Fruit fly (Drosophila melanogaster) ovary, adult (tissue): ENCODE results near the gene CG15219.

Experiments
- CG17801 ChIP-seq: fragments of 200-800 bp; optimal IDR thresholded peaks from 2 replicates; lab custom pipeline; 2019; ENCODE audit warnings: missing biosample characterization, mild to moderate bottlenecking, missing genetic modification characterization, moderate library complexity; ENCODE audit not compliant: partially characterized antibody

The CG15219 gene

DNA sequence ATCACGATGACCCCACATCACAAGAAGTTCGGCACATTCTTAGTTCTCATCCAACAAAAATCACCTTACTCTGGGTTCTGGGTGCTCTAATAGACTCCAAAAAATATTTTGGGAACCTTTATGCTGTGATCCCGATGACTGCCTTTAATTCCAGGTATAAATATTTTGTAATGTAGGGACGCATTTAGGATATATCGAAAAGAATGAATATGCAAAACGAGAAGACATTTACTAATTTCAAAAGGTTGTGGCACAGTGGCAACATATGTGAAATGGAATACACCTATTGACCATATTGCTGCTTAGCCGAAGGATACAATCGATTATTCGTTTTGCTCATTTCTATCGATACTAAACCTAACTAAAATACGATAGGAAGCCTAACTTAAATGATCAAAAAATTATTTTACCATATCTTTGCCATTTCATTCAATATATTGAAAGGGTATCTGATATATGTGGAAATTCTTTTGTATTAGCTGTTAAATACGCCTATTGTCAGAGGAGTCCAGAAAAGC, 15.6 kb upstream of the CG15219 start, which contains the start of gene CG3651:
Gene CG3651, plus strand, starts transcription at position 468 of the 518 bp plus-strand sequence.
- TF ChIP-seq CG17801 (GFP tag; lab: Kevin White, UChicago) = no peak

DNA sequence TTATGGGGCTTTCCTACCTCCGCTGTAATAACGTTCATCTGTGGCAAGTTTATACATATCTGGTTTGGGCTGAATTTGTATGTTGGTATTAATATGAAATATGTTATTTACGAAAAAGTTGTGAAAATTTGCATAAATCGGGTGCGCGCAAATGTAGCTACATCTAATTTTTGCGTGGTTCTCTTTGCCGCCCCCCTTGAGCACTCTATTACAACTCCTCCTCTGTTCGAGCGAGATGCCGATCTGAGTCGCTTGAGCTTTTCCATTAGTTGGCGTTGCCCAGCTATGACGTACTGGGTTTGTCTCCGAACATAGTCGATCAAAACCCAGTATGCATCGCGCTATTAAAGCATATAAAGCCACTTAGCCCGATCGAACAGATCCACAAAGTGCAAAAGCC, 3.4 kb upstream of the CG15219 start, which contains the start of gene CG6675:
Gene CG6675, plus strand, starts transcription at position 301 of the 400 bp plus-strand sequence.
- TF ChIP-seq CG17801 (GFP tag; lab: Kevin White, UChicago) = no peak

DNA sequence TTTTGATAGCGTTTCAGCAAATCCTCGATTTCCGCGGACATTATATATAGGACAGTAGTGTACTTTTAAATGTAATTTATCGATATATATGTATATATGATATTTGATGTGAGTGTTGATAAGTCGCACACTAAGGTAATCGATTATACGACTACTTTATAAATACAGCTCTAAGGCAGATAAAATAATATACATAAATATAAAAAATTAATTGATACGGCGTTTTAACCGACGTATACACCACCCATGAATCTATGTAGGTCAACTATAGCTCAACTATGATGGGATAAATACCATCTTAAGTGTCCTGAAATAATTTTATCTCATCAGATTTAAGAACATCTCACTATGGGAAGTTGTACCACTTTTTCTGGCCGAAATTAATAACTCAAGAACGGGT, 1.9 kb upstream of the CG15219 start, which contains the start of gene CG10834:
Gene CG10834, minus strand, starts transcription at position 101 of the 400 bp plus-strand sequence.
- no peak for TF ChIP-seq CG17801 (GFP tag; lab: Kevin White, UChicago)

DNA sequence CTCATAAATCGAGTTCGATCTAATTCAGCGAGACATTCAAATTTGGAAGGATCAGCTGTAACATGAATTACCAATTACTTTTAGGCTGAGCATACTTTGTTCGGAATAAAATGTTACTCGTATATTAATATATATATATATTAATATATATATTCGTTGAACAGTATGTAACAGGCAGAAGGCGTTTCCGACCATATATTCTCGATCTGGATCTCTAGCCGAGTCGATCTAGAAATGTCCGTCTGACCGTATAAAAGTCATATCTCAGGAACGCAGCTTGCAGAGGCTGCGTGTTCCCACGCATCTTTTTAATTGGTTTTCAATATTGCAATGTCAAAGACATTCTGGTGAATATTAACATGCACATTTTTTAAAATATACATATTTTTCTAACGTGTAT, 1.0 kb downstream of the CG15219 start, which contains the start of gene tplus3b:
Gene tplus3b, minus strand, starts transcription at position 101 of the 400 bp plus-strand sequence.
- no peak for TF ChIP-seq CG17801 (GFP tag; lab: Kevin White, UChicago)

DNA sequence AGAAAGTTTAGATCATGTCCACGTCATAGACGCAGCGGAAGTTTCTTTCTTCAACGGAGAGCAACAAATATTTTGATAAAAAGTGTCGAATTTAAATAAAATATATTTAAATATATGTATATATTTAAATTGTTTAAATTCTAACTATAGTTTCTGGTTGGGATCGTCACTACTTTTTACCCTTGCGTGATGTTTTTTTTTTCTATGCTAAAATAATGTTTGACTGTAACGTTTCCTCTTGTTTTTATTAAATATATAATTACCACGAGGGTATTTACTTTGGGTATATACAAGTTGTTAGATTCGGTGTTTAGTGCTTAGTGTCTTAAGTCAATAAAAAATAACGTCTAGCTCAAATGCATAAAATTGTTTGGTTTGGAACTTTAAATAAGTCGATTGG, 26.0 kb downstream of the CG15219 start, which contains the start of gene ttm3:
Gene ttm3, plus strand, starts transcription at position 301 of the 400 bp plus-strand sequence.
- TF ChIP-seq CG17801 (GFP tag; lab: Kevin White, UChicago) = no peak

DNA sequence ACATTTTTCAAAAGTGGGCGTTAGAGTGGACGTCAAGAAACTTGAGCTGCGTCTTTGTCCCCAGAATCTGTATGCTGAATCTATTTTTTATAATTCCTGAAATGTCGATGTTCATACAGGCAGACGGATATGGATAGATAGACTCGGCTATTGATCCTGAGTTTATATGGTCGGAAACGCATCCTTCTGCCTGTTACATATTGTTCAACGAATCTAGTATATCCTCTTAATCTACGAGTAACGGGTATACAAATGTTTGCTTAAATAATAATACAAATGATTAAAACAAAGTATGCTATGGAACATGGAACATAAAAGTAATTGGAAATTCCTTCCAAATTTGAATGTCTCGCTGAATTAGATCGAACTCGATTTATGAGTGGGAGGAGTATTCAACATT, 34.5 kb downstream of the CG15219 start, which contains the start of gene tplus3a:
Gene tplus3a, plus strand, starts transcription at position 301 of the 400 bp plus-strand sequence.
- no peak for TF ChIP-seq CG17801 (GFP tag; lab: Kevin White, UChicago)

DNA sequence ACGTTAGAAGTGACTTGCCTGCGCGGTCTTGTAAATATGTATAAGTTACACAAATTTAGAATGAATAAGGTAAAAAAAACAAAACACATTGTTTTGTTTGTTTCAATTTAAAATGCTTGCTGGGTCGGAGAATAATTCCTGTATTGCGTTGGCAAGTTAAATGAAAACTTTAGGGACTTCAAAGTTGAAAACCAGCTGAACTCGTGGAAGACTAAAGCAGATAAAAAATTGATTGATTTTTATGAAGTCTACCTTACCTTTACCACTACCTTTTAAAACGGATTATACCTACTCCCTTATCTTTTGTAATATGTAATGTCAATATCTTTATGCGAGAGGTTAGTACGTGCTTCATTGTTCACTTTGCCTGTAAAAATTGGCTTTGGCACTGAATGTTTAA, 40.1 kb downstream of the CG15219 start, which contains the start of gene CG42597:
Gene CG42597, minus strand, starts transcription at position 101 of the 400 bp plus-strand sequence.
- TF ChIP-seq CG17801 (GFP tag; lab: Kevin White, UChicago) = no peak

DNA sequence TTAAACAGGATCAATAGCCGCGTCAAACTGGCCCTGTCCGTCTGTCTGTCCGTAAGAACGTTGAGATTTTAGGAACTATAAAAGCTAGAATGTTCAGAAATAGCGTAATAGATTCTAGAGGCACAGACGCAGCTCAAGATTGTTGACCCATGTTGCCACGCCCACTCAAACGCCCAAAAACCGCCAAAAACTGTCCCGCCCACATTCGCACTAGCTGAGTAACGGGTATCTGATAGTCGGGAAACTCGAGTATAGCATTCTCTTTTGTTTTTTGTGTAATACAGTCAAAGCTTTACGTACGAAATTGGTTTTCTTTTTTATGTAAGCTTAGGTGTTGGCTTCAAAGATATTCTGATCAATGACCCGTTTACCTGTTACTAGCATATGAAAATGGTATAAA, 45.5 kb downstream of the CG15219 start:
- no peak for TF ChIP-seq CG17801 (GFP tag; lab: Kevin White, UChicago)
